Worm (Caenorhabditis elegans) whole organism, mixed stage, embryonic: ENCODE data around the gene F41B5.12.

Experiments used
- lin-32 ChIP-seq: fragments of 200-800 bp; sonication (Bioruptor generic); optimal IDR thresholded peaks from 2 replicates; lab custom pipeline; 2018; ENCODE audit warnings: mild to moderate bottlenecking, missing genetic modification characterization, missing compliant biosample characterization
- ztf-11 ChIP-seq: fragments of 150-350 bp; optimal IDR thresholded peaks from 2 replicates; lab custom pipeline; 2014; ENCODE audit warnings: missing biosample characterization, missing genetic modification characterization

ce11 chrV:2290329-2290728, 29.6 kb downstream of the F41B5.12 start, which contains the start of gene nhr-225:
- TF ChIP-seq lin-32 (GFP tag; lab: Kevin White, UChicago) (no peak), ztf-11 (tag; lab: Kevin White, UChicago) (no peak)
